Worm (Caenorhabditis elegans) whole organism, mixed stage, embryonic: ENCODE results near the gene pycr-1.
A peak's percentile ranks its signal among the peaks of the same experiment; 100 is the strongest.

ENCODE experiments used
- elt-1 ChIP-seq: sonication (generic microtip); optimal IDR thresholded peaks from 2 replicates; lab custom pipeline; 2017; ENCODE audit warnings: missing genetic modification characterization, mild to moderate bottlenecking, missing compliant biosample characterization, antibody characterized with exemption, moderate library complexity, borderline replicate concordance; ENCODE audit not compliant: insufficient read depth
- flh-1 ChIP-seq: fragments of 200-800 bp; sonication (Bioruptor generic); optimal IDR thresholded peaks from 2 replicates; lab custom pipeline; 2018; ENCODE audit warnings: mild to moderate bottlenecking, missing genetic modification characterization, moderate library complexity, missing compliant biosample characterization
- mab-5 ChIP-seq: fragments of 150-350 bp; optimal IDR thresholded peaks from 2 replicates; lab custom pipeline; 2014; ENCODE audit warnings: missing biosample characterization, missing genetic modification characterization
- sem-2 ChIP-seq: fragments of 200-800 bp; sonication (Bioruptor generic); optimal IDR thresholded peaks from 2 replicates; lab custom pipeline; 2018; ENCODE audit warnings: mild to moderate bottlenecking, missing genetic modification characterization, missing compliant biosample characterization
- unc-62 ChIP-seq: fragments of 150-350 bp; optimal IDR thresholded peaks from 2 replicates; lab custom pipeline; 2014; ENCODE audit warnings: missing biosample characterization, missing genetic modification reagents, missing genetic modification characterization

- TF ChIP-seq elt-1 (tag; lab: Kevin White, UChicago) (peak; percentile 92), sem-2 (GFP tag; lab: Kevin White, UChicago) (no peak), unc-62 (GFP tag; lab: Kevin White, UChicago) (peak; percentile 18), flh-1 (GFP tag; lab: Kevin White, UChicago) (no peak), mab-5 (tag; lab: Kevin White, UChicago) (no peak)
Observed at ce11 chrX:12172482-12173134, 26.0 kb downstream of the pycr-1 start.
